Worm (Caenorhabditis elegans) whole organism, L3 larva: ENCODE data around the gene sdc-3.

Experiments
- aly-2 ChIP-seq: fragments of 150-350 bp; optimal IDR thresholded peaks from 2 replicates; lab custom pipeline; 2014; ENCODE audit warnings: missing biosample characterization, missing genetic modification characterization
- ceh-16 ChIP-seq: sonication (generic microtip); optimal IDR thresholded peaks from 2 replicates; lab custom pipeline; 2017; ENCODE audit warnings: missing biosample characterization, missing genetic modification characterization
- ceh-28 ChIP-seq: fragments of 150-350 bp; optimal IDR thresholded peaks from 2 replicates; lab custom pipeline; 2014; ENCODE audit warnings: missing biosample characterization, missing genetic modification reagents, missing genetic modification characterization
- jun-1 ChIP-seq: fragments of 150-350 bp; optimal IDR thresholded peaks from 2 replicates; lab custom pipeline; 2014; ENCODE audit warnings: missing biosample characterization, missing genetic modification reagents, missing genetic modification characterization
- lin-39 ChIP-seq: fragments of 150-350 bp; optimal IDR thresholded peaks from 2 replicates; lab custom pipeline; 2018; ENCODE audit warnings: missing biosample characterization, missing genetic modification reagents, missing genetic modification characterization
- pqm-1 ChIP-seq: fragments of 150-350 bp; optimal IDR thresholded peaks from 2 replicates; lab custom pipeline; 2017; ENCODE audit warnings: missing biosample characterization, missing genetic modification characterization, inconsistent platforms
- skn-1 ChIP-seq: fragments of 150-350 bp; optimal IDR thresholded peaks from 2 replicates; lab custom pipeline; 2014; ENCODE audit warnings: missing biosample characterization, missing genetic modification characterization
- zag-1 ChIP-seq: fragments of 150-350 bp; optimal IDR thresholded peaks from 2 replicates; lab custom pipeline; 2014; ENCODE audit warnings: missing biosample characterization, missing genetic modification characterization
- ztf-11 ChIP-seq: fragments of 150-350 bp; optimal IDR thresholded peaks from 2 replicates; lab custom pipeline; 2014; ENCODE audit warnings: missing biosample characterization, missing genetic modification characterization

ce11 chrV:15068378-15068777, 20.4 kb upstream of the sdc-3 start, which contains the start of gene dnj-3:
- TF ChIP-seq ztf-11 (no peak), ceh-28 (tag; lab: Kevin White, UChicago) (no peak), pqm-1 (tag; lab: Kevin White, UChicago) (no peak), zag-1 (tag; lab: Kevin White, UChicago) (no peak), lin-39 (tag; lab: Kevin White, UChicago) (no peak), aly-2 (tag; lab: Kevin White, UChicago) (no peak), jun-1 (tag; lab: Kevin White, UChicago) (no peak), skn-1 (tag; lab: Kevin White, UChicago) (no peak), ceh-16 (tag; lab: Kevin White, UChicago) (no peak)
